Worm (Caenorhabditis elegans) whole organism, L4 larva: ENCODE data around the gene flp-17.

Experiments
- D1046.2 ChIP-seq: fragments of 200-800 bp; sonication (Bioruptor generic); IDR thresholded peaks from 2 replicates; pipeline ENCODE4 v1.3.6; 2022; ENCODE audit warnings: missing genetic modification characterization, missing compliant biosample characterization
- F10B5.3 ChIP-seq: sonication (generic microtip); optimal IDR thresholded peaks from 2 replicates; lab custom pipeline; 2016; ENCODE audit warnings: mild to moderate bottlenecking, missing genetic modification characterization, missing compliant biosample characterization
- F37D6.2 ChIP-seq: sonication (generic microtip); optimal IDR thresholded peaks from 2 replicates; lab custom pipeline; 2016; ENCODE audit warnings: mild to moderate bottlenecking, missing genetic modification characterization, missing compliant biosample characterization
- F49E8.2 ChIP-seq: sonication (generic microtip); optimal IDR thresholded peaks from 2 replicates; lab custom pipeline; 2016; ENCODE audit warnings: missing compliant biosample characterization, mild to moderate bottlenecking, missing genetic modification characterization, borderline replicate concordance
- T26A8.4 ChIP-seq: fragments of 200-800 bp; sonication (Bioruptor generic); IDR thresholded peaks from 2 replicates; pipeline ENCODE4 v1.3.6; 2022; ENCODE audit warnings: missing genetic modification characterization, missing compliant biosample characterization
- Y105C5A.15 ChIP-seq: fragments of 200-800 bp; sonication (Bioruptor generic); IDR thresholded peaks from 2 replicates; pipeline ENCODE4 v1.3.6; 2022; ENCODE audit warnings: missing genetic modification characterization, missing compliant biosample characterization
- ZK337.2 ChIP-seq: fragments of 200-800 bp; sonication (Bioruptor generic); IDR thresholded peaks from 2 replicates; pipeline ENCODE4 v1.3.6; 2022; ENCODE audit warnings: missing genetic modification reagents, missing genetic modification characterization, missing compliant biosample characterization
- ZK546.5 ChIP-seq, 2 experiments: sonication (generic microtip); optimal IDR thresholded peaks; 2 replicates each; lab custom pipeline; 2017; ENCODE audit warnings: missing biosample characterization in 2 of 2, missing genetic modification characterization in 2 of 2
- ama-1 ChIP-seq: fragments of 150-350 bp; optimal IDR thresholded peaks from 2 replicates; lab custom pipeline; 2014; ENCODE audit warnings: inconsistent platforms, mixed read lengths
- attf-4 ChIP-seq: sonication (generic microtip); optimal IDR thresholded peaks from 3 replicates; lab custom pipeline; 2017; ENCODE audit warnings: missing biosample characterization, missing genetic modification characterization
- ceh-20 ChIP-seq: fragments of 200-800 bp; sonication (Bioruptor generic); IDR thresholded peaks from 2 replicates; pipeline ENCODE4 v1.3.6; 2022; ENCODE audit warnings: missing genetic modification reagents, missing genetic modification characterization, missing compliant biosample characterization
- ceh-28 ChIP-seq: fragments of 150-350 bp; optimal IDR thresholded peaks from 2 replicates; lab custom pipeline; 2014; ENCODE audit warnings: missing biosample characterization, missing genetic modification reagents, missing genetic modification characterization
- ceh-32 ChIP-seq: sonication (generic microtip); optimal IDR thresholded peaks from 2 replicates; lab custom pipeline; 2016; ENCODE audit warnings: mild to moderate bottlenecking, missing genetic modification characterization, missing compliant biosample characterization; ENCODE audit not compliant: poor library complexity
- ctbp-1 ChIP-seq: fragments of 200-800 bp; sonication (Bioruptor generic); IDR thresholded peaks from 2 replicates; pipeline ENCODE4 v1.3.6; 2022; ENCODE audit warnings: missing genetic modification reagents, missing genetic modification characterization, missing compliant biosample characterization
- daf-12 ChIP-seq: fragments of 150-350 bp; optimal IDR thresholded peaks from 2 replicates; lab custom pipeline; 2014; ENCODE audit warnings: missing biosample characterization, missing genetic modification reagents, missing genetic modification characterization
- daf-16 ChIP-seq, 3 experiments: sonication (generic microtip); optimal IDR thresholded peaks; 2 replicates each; lab custom pipeline; 2016 to 2017; ENCODE audit warnings: missing genetic modification characterization in 3 of 3, missing genetic modification reagents in 3 of 3, mild to moderate bottlenecking in 2 of 3, missing compliant biosample characterization in 2 of 3, missing biosample characterization in 1 of 3, moderate library complexity in 1 of 3
- daf-8 ChIP-seq: fragments of 200-800 bp; sonication (Bioruptor generic); IDR thresholded peaks from 2 replicates; pipeline ENCODE4 v1.3.6; 2022; ENCODE audit warnings: missing genetic modification characterization, missing compliant biosample characterization
- dmd-8 ChIP-seq: fragments of 200-800 bp; sonication (Bioruptor generic); IDR thresholded peaks from 2 replicates; pipeline ENCODE4 v1.3.6; 2022; ENCODE audit warnings: missing genetic modification characterization, missing compliant biosample characterization
- duxl-1 ChIP-seq: sonication (generic microtip); optimal IDR thresholded peaks from 2 replicates; lab custom pipeline; 2016; ENCODE audit warnings: mild to moderate bottlenecking, missing genetic modification characterization, moderate library complexity, missing compliant biosample characterization; ENCODE audit not compliant: poor library complexity
- dve-1 ChIP-seq: sonication (generic microtip); optimal IDR thresholded peaks from 2 replicates; lab custom pipeline; 2017; ENCODE audit warnings: antibody characterized with exemption, mild to moderate bottlenecking, missing genetic modification characterization, missing compliant biosample characterization; ENCODE audit not compliant: insufficient read depth
- egl-27 ChIP-seq: sonication (generic microtip); optimal IDR thresholded peaks from 3 replicates; lab custom pipeline; 2017; ENCODE audit warnings: missing biosample characterization, missing genetic modification reagents, missing genetic modification characterization
- fkh-10 ChIP-seq: fragments of 150-350 bp; optimal IDR thresholded peaks from 2 replicates; lab custom pipeline; 2014; ENCODE audit warnings: missing biosample characterization, missing genetic modification reagents, missing genetic modification characterization
- hif-1 ChIP-seq, 2 experiments: sonication (generic microtip); optimal IDR thresholded peaks; 2 replicates each; lab custom pipeline; 2016 to 2017; ENCODE audit warnings: missing compliant biosample characterization in 2 of 2, missing genetic modification characterization in 2 of 2, missing genetic modification reagents in 2 of 2, missing genotype in 2 of 2, mild to moderate bottlenecking in 1 of 2
- hlh-11 ChIP-seq: fragments of 200-800 bp; sonication (Bioruptor generic); optimal IDR thresholded peaks from 2 replicates; lab custom pipeline; 2018; ENCODE audit warnings: mild to moderate bottlenecking, missing genetic modification characterization, missing compliant biosample characterization
- hlh-30 ChIP-seq: sonication (generic microtip); optimal IDR thresholded peaks from 2 replicates; lab custom pipeline; 2017; ENCODE audit warnings: antibody characterized with exemption, mild to moderate bottlenecking, missing genetic modification characterization, missing compliant biosample characterization; ENCODE audit not compliant: insufficient read depth
- lin-1 ChIP-seq: fragments of 200-800 bp; sonication (Bioruptor generic); IDR thresholded peaks from 2 replicates; pipeline ENCODE4 v1.3.6; 2022; ENCODE audit warnings: missing genetic modification reagents, missing genetic modification characterization, missing compliant biosample characterization
- lin-15B ChIP-seq: fragments of 150-350 bp; sonication (generic microtip); optimal IDR thresholded peaks from 3 replicates; lab custom pipeline; 2014; ENCODE audit warnings: missing biosample characterization, missing genetic modification characterization
- lin-29 ChIP-seq: fragments of 200-800 bp; sonication (Bioruptor generic); IDR thresholded peaks from 2 replicates; pipeline ENCODE4 v1.3.6; 2022; ENCODE audit warnings: missing genetic modification reagents, missing genetic modification characterization, missing compliant biosample characterization
- lin-38 ChIP-seq: fragments of 200-800 bp; sonication (Bioruptor generic); IDR thresholded peaks from 2 replicates; pipeline ENCODE4 v1.3.6; 2022; ENCODE audit warnings: missing genetic modification reagents, missing genetic modification characterization, missing compliant biosample characterization
- lsy-2 ChIP-seq, 2 experiments: fragments of 150-350 bp in 1 of 2; sonication (generic microtip) in 1 of 2; optimal IDR thresholded peaks; 2 replicates each; lab custom pipeline; 2014 to 2017; ENCODE audit warnings: missing biosample characterization in 2 of 2, missing genetic modification characterization in 2 of 2
- madf-5 ChIP-seq, 2 experiments: fragments of 200-800 bp; sonication (Bioruptor generic); IDR thresholded peaks; 2 replicates each; pipeline ENCODE4 v1.3.6; 2022; ENCODE audit warnings: missing compliant biosample characterization in 2 of 2, missing genetic modification characterization in 2 of 2
- madf-9 ChIP-seq: fragments of 200-800 bp; sonication (Bioruptor generic); conservative IDR thresholded peaks from 2 replicates; pipeline ENCODE4 v1.3.6; 2022; ENCODE audit warnings: missing genetic modification reagents, missing genetic modification characterization, missing compliant biosample characterization
- mes-2 ChIP-seq: sonication (generic microtip); optimal IDR thresholded peaks from 2 replicates; lab custom pipeline; 2016; ENCODE audit warnings: missing genotype, mild to moderate bottlenecking, missing genetic modification characterization, missing compliant biosample characterization; ENCODE audit not compliant: poor library complexity, severe bottlenecking
- mxl-2 ChIP-seq: fragments of 200-800 bp; sonication (Bioruptor generic); conservative IDR thresholded peaks from 2 replicates; pipeline ENCODE4 v1.3.6; 2022; ENCODE audit warnings: missing genetic modification reagents, missing genetic modification characterization, missing compliant biosample characterization
- nhr-102 ChIP-seq: sonication (generic microtip); optimal IDR thresholded peaks from 2 replicates; lab custom pipeline; 2016; ENCODE audit warnings: mild to moderate bottlenecking, missing genetic modification characterization, moderate library complexity, missing compliant biosample characterization
- nhr-111 ChIP-seq: fragments of 200-800 bp; sonication (Bioruptor generic); optimal IDR thresholded peaks from 2 replicates; lab custom pipeline; 2018; ENCODE audit warnings: mild to moderate bottlenecking, missing genetic modification characterization, missing compliant biosample characterization
- nhr-28 ChIP-seq: fragments of 150-350 bp; optimal IDR thresholded peaks from 2 replicates; lab custom pipeline; 2014; ENCODE audit warnings: missing biosample characterization, missing genetic modification characterization
- nhr-42 ChIP-seq: fragments of 200-800 bp; sonication (Bioruptor generic); IDR thresholded peaks from 2 replicates; pipeline ENCODE4 v1.3.6; 2022; ENCODE audit warnings: missing genetic modification characterization, missing compliant biosample characterization
- pha-4 ChIP-seq, 2 experiments: fragments of 150-350 bp in 1 of 2; fragments of 200-800 bp in 1 of 2; sonication (Bioruptor generic) in 1 of 2; IDR thresholded peaks in 1 of 2; optimal IDR thresholded peaks in 1 of 2; 2 replicates each; pipeline versions ENCODE4 v1.3.6 to Lab custom; 2014 to 2022; ENCODE audit warnings: missing genetic modification characterization in 2 of 2, missing genetic modification reagents in 2 of 2, missing biosample characterization in 1 of 2, missing compliant biosample characterization in 1 of 2
- rbr-2 ChIP-seq: sonication (generic microtip); optimal IDR thresholded peaks from 2 replicates; lab custom pipeline; 2016; ENCODE audit warnings: missing genotype, missing genetic modification characterization, missing compliant biosample characterization
- saeg-2 ChIP-seq: fragments of 200-800 bp; sonication (Bioruptor generic); IDR thresholded peaks from 2 replicates; pipeline ENCODE4 v1.3.6; 2022; ENCODE audit warnings: missing genetic modification reagents, missing genetic modification characterization, missing compliant biosample characterization
- sdz-12 ChIP-seq: fragments of 200-800 bp; sonication (Bioruptor generic); optimal IDR thresholded peaks from 2 replicates; lab custom pipeline; 2018; ENCODE audit warnings: mild to moderate bottlenecking, missing genetic modification characterization, missing compliant biosample characterization
- set-16 ChIP-seq: fragments of 200-800 bp; sonication (Bioruptor generic); IDR thresholded peaks from 2 replicates; pipeline ENCODE4 v1.3.6; 2022; ENCODE audit warnings: missing genetic modification reagents, missing genetic modification characterization, missing compliant biosample characterization
- snpc-4 ChIP-seq: fragments of 150-350 bp; optimal IDR thresholded peaks from 2 replicates; lab custom pipeline; 2014; ENCODE audit warnings: missing biosample characterization, missing genetic modification characterization
- tag-97 ChIP-seq: fragments of 200-800 bp; sonication (Bioruptor generic); IDR thresholded peaks from 2 replicates; pipeline ENCODE4 v1.3.6; 2022; ENCODE audit warnings: missing genetic modification characterization, missing compliant biosample characterization
- tra-1 ChIP-seq: fragments of 200-800 bp; sonication (Bioruptor generic); IDR thresholded peaks from 2 replicates; pipeline ENCODE4 v1.3.6; 2022; ENCODE audit warnings: missing genetic modification reagents, missing genetic modification characterization, missing compliant biosample characterization
- vab-7 ChIP-seq: fragments of 200-800 bp; sonication (Bioruptor generic); IDR thresholded peaks from 2 replicates; pipeline ENCODE4 v1.3.6; 2022; ENCODE audit warnings: missing genetic modification reagents, missing genetic modification characterization, missing compliant biosample characterization
- zfp-3 ChIP-seq: fragments of 200-800 bp; sonication (Bioruptor generic); conservative IDR thresholded peaks from 2 replicates; pipeline ENCODE4 v1.3.6; 2022; ENCODE audit warnings: missing genetic modification reagents, missing genetic modification characterization, missing compliant biosample characterization
- zip-11 ChIP-seq: fragments of 200-800 bp; sonication (Bioruptor generic); IDR thresholded peaks from 2 replicates; pipeline ENCODE4 v1.3.6; 2022; ENCODE audit warnings: missing genetic modification characterization, missing compliant biosample characterization
- zip-2 ChIP-seq: fragments of 150-350 bp; optimal IDR thresholded peaks from 2 replicates; lab custom pipeline; 2014; ENCODE audit warnings: missing biosample characterization, missing genetic modification characterization

The flp-17 gene

ce11 chrIV:17174087-17174486 lies 17.6 kb downstream of the flp-17 start (continued):
- TF ChIP-seq pha-4 (GFP tag; IDR thresholded peaks at IDR 0.05; lab: Robert Waterston, UW) (no peak), pha-4 (tag; optimal IDR thresholded peaks at IDR 0.05; lab: Kevin White, UChicago) (no peak), zip-2 (tag; lab: Kevin White, UChicago) (no peak), daf-16 (GFP tag; optimal IDR thresholded peaks at IDR 0.05; lab: Kevin White, UChicago) (no peak), daf-16 (tag; optimal IDR thresholded peaks at IDR 0.05; lab: Kevin White, UChicago) (peak; percentile 97), madf-5 (GFP tag; IDR thresholded peaks at IDR 0.05; lab: Robert Waterston, UW) (no peak), egl-27 (tag; lab: Kevin White, UChicago) (no peak), saeg-2 (GFP tag; lab: Robert Waterston, UW) (no peak), ZK337.2 (no peak), tag-97 (GFP tag; lab: Robert Waterston, UW) (no peak), duxl-1 (tag; lab: Kevin White, UChicago) (no peak), daf-12 (tag; lab: Kevin White, UChicago) (no peak), Y105C5A.15 (no peak), lin-29 (GFP tag; lab: Robert Waterston, UW) (no peak), sdz-12 (GFP tag; lab: Kevin White, UChicago) (no peak), ceh-32 (tag; lab: Kevin White, UChicago) (no peak), nhr-42 (peak; percentile 73; the same call in 1 of the 2 replicates), daf-8 (GFP tag; lab: Robert Waterston, UW) (no peak), T26A8.4 (no peak), vab-7 (GFP tag; lab: Robert Waterston, UW) (no peak), nhr-102 (tag; lab: Kevin White, UChicago) (peak; percentile 90), dve-1 (tag; lab: Kevin White, UChicago) (peak; percentile 95), lin-1 (GFP tag; lab: Robert Waterston, UW) (peak; percentile 51; the same call in 1 of the 2 replicates), lin-15B (no peak), fkh-10 (GFP tag; lab: Kevin White, UChicago) (no peak), mxl-2 (GFP tag; lab: Robert Waterston, UW) (no peak), nhr-111 (GFP tag; lab: Kevin White, UChicago) (no peak), attf-4 (no peak), ctbp-1 (no peak), madf-9 (GFP tag; lab: Robert Waterston, UW) (no peak), F37D6.2 (no peak), zip-11 (GFP tag; lab: Robert Waterston, UW) (no peak), hif-1 (tag; optimal IDR thresholded peaks at IDR 0.05; lab: Kevin White, UChicago) (no peak), nhr-28 (peak; percentile 58), ceh-28 (tag; lab: Kevin White, UChicago) (no peak), F49E8.2 (tag; lab: Kevin White, UChicago) (no peak), hlh-11 (peak; percentile 95), set-16 (GFP tag; lab: Robert Waterston, UW) (no peak), F10B5.3 (tag; lab: Kevin White, UChicago) (no peak), mes-2 (tag; lab: Kevin White, UChicago) (peak; percentile 29), ama-1 (lab: Kevin White, UChicago) (no peak), ZK546.5 (tag; optimal IDR thresholded peaks at IDR 0.05; lab: Kevin White, UChicago) (no peak), dmd-8 (GFP tag; lab: Robert Waterston, UW) (no peak), lsy-2 (tag; optimal IDR thresholded peaks at IDR 0.05; lab: Kevin White, UChicago) (peak in 1 of 2 experiments; percentile 37), tra-1 (GFP tag; lab: Robert Waterston, UW) (no peak), ceh-20 (GFP tag; lab: Robert Waterston, UW) (no peak), snpc-4 (tag; lab: Kevin White, UChicago) (no peak), rbr-2 (tag; lab: Kevin White, UChicago) (no peak), lin-38 (GFP tag; lab: Robert Waterston, UW) (no peak), D1046.2 (GFP tag; lab: Robert Waterston, UW) (no peak), zfp-3 (GFP tag; lab: Robert Waterston, UW) (no peak), hlh-30 (peak; percentile 40)
